Worm (Caenorhabditis elegans): ENCODE data around the gene T09B9.4.

Gene T09B9.4

DNA sequence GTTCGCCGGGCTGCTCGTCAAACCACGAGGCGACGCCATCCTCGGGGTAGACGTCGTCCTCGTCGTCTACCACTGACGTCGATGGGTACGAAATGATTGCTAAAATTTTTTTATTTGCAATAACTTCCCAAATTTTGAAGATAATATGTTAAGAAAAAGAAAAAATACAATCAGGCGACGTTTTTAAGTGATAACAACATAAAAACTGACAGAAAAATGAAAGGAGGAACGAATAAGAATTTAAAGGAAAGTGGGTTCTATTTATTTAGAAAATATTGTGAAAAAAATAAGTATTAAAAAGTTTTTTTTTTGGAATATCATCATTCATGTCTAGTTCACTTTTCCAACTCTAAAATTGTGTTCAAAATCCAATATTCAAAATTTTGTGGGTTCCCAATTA is 48.0 kb upstream of the T09B9.4 start, which contains the start of gene dpy-22:
dpy-22 (minus strand) TSS at position 101 of the 400 bp plus-strand sequence.
- TF ChIP-seq tlp-1 (tag; optimal IDR thresholded peaks at IDR 0.05) (no peak), hlh-4 (tag; optimal IDR thresholded peaks at IDR 0.05) (no peak), ceh-63 (GFP tag; optimal IDR thresholded peaks at IDR 0.05) (no peak), sup-37 (GFP tag; optimal IDR thresholded peaks at IDR 0.05) (no peak), pqm-1 (tag; optimal IDR thresholded peaks at IDR 0.05) (no peak), nhr-84 (tag; optimal IDR thresholded peaks at IDR 0.05) (no peak)

DNA sequence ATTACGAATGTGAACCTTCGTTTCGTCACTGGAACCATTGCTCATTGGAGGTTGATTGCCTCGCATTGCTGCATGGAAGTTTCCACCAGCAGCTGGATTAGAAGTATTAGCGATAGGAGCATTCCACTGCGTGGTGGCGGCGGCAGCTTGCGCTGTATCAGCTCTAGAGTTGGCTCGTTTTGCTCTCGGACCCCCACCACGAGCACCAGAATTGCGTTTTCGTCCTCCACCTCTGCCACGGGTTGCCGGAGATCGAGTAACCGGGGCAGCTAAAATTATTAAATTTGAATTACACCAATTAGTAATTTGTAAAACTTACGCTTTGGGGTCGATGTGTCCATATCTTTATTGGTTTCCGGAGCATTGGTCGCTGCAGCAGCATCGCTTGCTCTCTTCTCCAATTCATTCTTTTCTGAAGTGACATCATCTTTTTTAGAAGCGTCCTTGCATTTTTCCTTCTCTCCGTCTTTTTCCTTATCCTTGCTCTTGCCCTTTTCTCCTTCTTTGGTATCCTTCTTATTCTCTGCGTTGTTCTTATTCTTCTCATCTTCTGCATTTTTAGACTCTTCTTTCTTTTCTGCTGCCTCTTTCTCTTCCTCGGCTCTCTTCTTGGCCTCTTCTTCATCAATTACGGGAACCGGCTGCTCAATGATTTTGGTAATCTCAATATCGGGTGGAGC is 40.1 kb upstream of the T09B9.4 start:
- no peak for TF ChIP-seq C04F5.9 (tag; optimal IDR thresholded peaks at IDR 0.05)
- TF ChIP-seq ama-1 (optimal IDR thresholded peaks at IDR 0.05) = no peak
- peak; percentile 74 for TF ChIP-seq lin-14 (GFP tag; optimal IDR thresholded peaks at IDR 0.05)
- no peak for TF ChIP-seq nhr-19 (GFP tag; conservative IDR thresholded peaks at IDR 0.05)
- no peak for TF ChIP-seq tbx-2 (tag; optimal IDR thresholded peaks at IDR 0.05)
- TF ChIP-seq unc-86 (tag; optimal IDR thresholded peaks at IDR 0.05) = peak; percentile 0
- TF ChIP-seq ceh-82 (tag; optimal IDR thresholded peaks at IDR 0.05) = peak in 1 of 3 experiments; percentile 28
- no peak for TF ChIP-seq hlh-4 (tag; optimal IDR thresholded peaks at IDR 0.05)
- no peak for TF ChIP-seq vab-15 (tag; optimal IDR thresholded peaks at IDR 0.05)
- no peak for TF ChIP-seq pqm-1 (tag; optimal IDR thresholded peaks at IDR 0.05)
- peak; percentile 36 for TF ChIP-seq fkh-10 (GFP tag; optimal IDR thresholded peaks at IDR 0.05)

DNA sequence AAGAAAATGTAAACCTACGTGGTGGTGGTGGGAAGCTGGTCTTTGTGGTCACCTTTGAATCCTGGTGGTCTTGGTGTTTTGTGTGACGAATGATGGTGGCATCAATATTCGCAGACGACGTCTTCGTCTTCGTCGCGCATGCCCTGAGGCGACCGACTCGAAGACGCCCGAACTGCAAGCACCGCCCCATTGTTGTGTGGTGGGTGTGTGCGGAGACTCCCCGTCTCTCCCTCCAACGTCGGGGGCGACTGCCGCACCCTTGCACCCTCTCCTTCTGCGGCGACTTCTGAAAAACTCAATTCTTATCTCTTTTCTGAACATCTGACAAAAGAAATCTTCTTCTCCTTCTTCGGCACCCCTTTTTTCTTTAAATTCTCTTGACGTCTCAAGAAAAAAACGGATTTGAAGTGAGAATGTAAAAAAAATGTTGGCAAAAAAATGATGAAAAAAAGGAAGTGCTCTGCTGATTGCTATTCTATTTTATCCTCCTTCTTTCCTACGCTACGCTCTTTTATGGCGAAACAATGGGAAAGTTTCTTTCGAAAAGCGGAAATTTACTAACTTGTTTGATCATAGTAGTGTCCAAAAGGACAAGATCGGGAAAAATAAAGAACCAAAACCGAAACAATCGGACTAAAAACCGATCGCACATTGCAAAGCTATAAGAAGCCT is 33.4 kb upstream of the T09B9.4 start, which contains the start of gene lgc-47:
lgc-47 (minus strand) TSS at position 286 of the 672 bp plus-strand sequence.
- TF ChIP-seq lin-14 (GFP tag; optimal IDR thresholded peaks at IDR 0.05) (peak; percentile 65), vab-15 (tag; optimal IDR thresholded peaks at IDR 0.05) (no peak), fkh-10 (GFP tag; optimal IDR thresholded peaks at IDR 0.05) (peak; percentile 96)

- TF ChIP-seq ces-1 (GFP tag; optimal IDR thresholded peaks at IDR 0.05) (peak; percentile 1), unc-30 (tag; optimal IDR thresholded peaks at IDR 0.05) (no peak), fkh-10 (GFP tag; optimal IDR thresholded peaks at IDR 0.05) (peak; percentile 73), lin-14 (GFP tag; optimal IDR thresholded peaks at IDR 0.05) (peak; percentile 17), zag-1 (tag; optimal IDR thresholded peaks at IDR 0.05) (no peak)
These were observed 31.3 kb upstream of the T09B9.4 start for ce11 chrX:9805426-9805825.

- TF ChIP-seq efl-1 (optimal IDR thresholded peaks at IDR 0.05) (no peak), efl-1 (GFP tag; optimal IDR thresholded peaks at IDR 0.05 in 1 of 2) (peak in 1 of 2 experiments; percentile 50), ceh-63 (GFP tag; optimal IDR thresholded peaks at IDR 0.05) (no peak), hlh-4 (tag; optimal IDR thresholded peaks at IDR 0.05) (no peak)
These were observed 30.6 kb upstream of the T09B9.4 start for ce11 chrX:9804735-9805134.

- peak; percentile 81 for TF ChIP-seq lin-14 (GFP tag; optimal IDR thresholded peaks at IDR 0.05)
- TF ChIP-seq tbx-2 (tag; optimal IDR thresholded peaks at IDR 0.05) = peak; percentile 23
- TF ChIP-seq nhr-47 (tag; optimal IDR thresholded peaks at IDR 0.05) = peak; percentile 17
- TF ChIP-seq snpc-4 (tag; optimal IDR thresholded peaks at IDR 0.05) = no peak
- TF ChIP-seq nhr-71 (tag; optimal IDR thresholded peaks at IDR 0.05) = peak; percentile 35
- TF ChIP-seq efl-1 (optimal IDR thresholded peaks at IDR 0.05) = no peak
- TF ChIP-seq efl-1 (GFP tag; optimal IDR thresholded peaks at IDR 0.05 in 1 of 2) = peak in 1 of 2 experiments; percentile 46
- no peak for TF ChIP-seq nhr-237 (tag; optimal IDR thresholded peaks at IDR 0.05)
- TF ChIP-seq fkh-10 (GFP tag; optimal IDR thresholded peaks at IDR 0.05) = peak; percentile 88
- TF ChIP-seq ces-1 (GFP tag; optimal IDR thresholded peaks at IDR 0.05) = peak; percentile 83
These were observed 29.5 kb upstream of the T09B9.4 start for ce11 chrX:9803603-9804002.

DNA sequence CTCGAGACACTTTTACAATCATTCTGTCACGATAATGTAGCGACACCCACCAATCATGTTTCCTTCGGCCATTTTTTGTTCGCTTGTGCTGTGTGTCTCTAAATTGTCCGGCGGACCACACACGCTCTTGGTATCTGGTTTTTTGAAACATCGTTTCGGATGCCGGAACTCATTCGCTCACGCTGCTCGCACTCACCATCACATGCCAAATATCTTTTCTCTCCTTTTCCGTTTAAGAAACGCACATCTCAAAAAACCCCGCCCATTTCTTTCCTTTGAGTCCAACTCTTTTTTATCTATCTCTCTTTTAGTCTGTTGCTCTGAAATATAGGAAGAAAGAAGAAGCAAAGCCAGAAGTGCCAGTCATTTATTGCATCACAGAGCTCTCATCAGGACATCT is 24.4 kb upstream of the T09B9.4 start, which contains the start of gene F36G3.3:
F36G3.3 (plus strand) TSS at position 306 of the 400 bp plus-strand sequence.
- TF ChIP-seq tlp-1 (tag; optimal IDR thresholded peaks at IDR 0.05) = no peak
- no peak for TF ChIP-seq blmp-1 (tag; optimal IDR thresholded peaks at IDR 0.05)
- no peak for TF ChIP-seq nhr-85 (tag)
- TF ChIP-seq lsy-2 (tag; optimal IDR thresholded peaks at IDR 0.05) = peak in 1 of 2 experiments; percentile 12
- no peak for TF ChIP-seq ceh-90 (tag; optimal IDR thresholded peaks at IDR 0.05)
- no peak for TF ChIP-seq vab-15 (tag; optimal IDR thresholded peaks at IDR 0.05)
- no peak for TF ChIP-seq ztf-4 (tag; optimal IDR thresholded peaks at IDR 0.05)
- TF ChIP-seq irx-1 (tag; optimal IDR thresholded peaks at IDR 0.05) = no peak
- TF ChIP-seq nhr-71 (tag; optimal IDR thresholded peaks at IDR 0.05) = peak; percentile 18
- no peak for TF ChIP-seq snu-23 (GFP tag; optimal IDR thresholded peaks at IDR 0.05)
- peak; percentile 83 for TF ChIP-seq lin-14 (GFP tag; optimal IDR thresholded peaks at IDR 0.05)
- TF ChIP-seq xbp-1 (tag; optimal IDR thresholded peaks at IDR 0.05) = no peak
- TF ChIP-seq egl-13 (tag; optimal IDR thresholded peaks at IDR 0.05) = peak; percentile 0
- TF ChIP-seq ceh-82 (tag; optimal IDR thresholded peaks at IDR 0.05) = peak in 1 of 3 experiments; percentile 27
- TF ChIP-seq fkh-10 (GFP tag; optimal IDR thresholded peaks at IDR 0.05) = peak; percentile 49

All from whole organism, L1 larva.